Worm (Caenorhabditis elegans): ENCODE data around the gene B0507.6.

Gene B0507.6

DNA sequence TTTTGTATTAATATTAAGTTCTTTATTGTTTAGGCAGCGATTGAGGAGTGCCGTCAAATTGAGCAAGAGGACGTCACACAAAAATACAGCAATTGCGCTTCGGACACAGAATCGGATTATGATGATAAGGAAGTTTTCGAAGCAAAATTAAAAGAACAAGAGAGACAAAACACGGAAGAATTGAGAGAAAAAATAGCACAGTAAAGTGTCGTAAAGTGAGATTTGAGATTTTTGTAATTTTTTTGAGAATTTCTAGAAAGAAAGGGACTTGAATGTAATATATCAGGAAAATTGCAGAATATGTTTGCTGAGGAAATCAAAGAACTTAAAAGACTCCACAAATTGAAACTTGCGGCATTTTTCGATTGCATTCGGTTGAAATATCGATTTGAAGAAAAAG lies 8.7 kb downstream of the B0507.6 start, which contains the start of gene B0507.4:
Gene B0507.4 (plus strand): TSS at position 301 of the 400 bp plus-strand sequence.
- TF ChIP-seq snpc-4 (tag; optimal IDR thresholded peaks at IDR 0.05) (no peak), egl-27 (tag; optimal IDR thresholded peaks at IDR 0.05) (no peak), nhr-237 (tag; optimal IDR thresholded peaks at IDR 0.05) (no peak), lin-35 (GFP tag; optimal IDR thresholded peaks at IDR 0.05) (no peak), unc-130 (tag; optimal IDR thresholded peaks at IDR 0.05) (no peak), efl-1 (optimal IDR thresholded peaks at IDR 0.05) (no peak), efl-1 (GFP tag; optimal IDR thresholded peaks at IDR 0.05 in 1 of 2) (no peak), fkh-8 (tag; optimal IDR thresholded peaks at IDR 0.05) (no peak), sup-37 (GFP tag; optimal IDR thresholded peaks at IDR 0.05) (no peak), irx-1 (tag; optimal IDR thresholded peaks at IDR 0.05) (no peak), nhr-19 (GFP tag; conservative IDR thresholded peaks at IDR 0.05) (no peak), ama-1 (optimal IDR thresholded peaks at IDR 0.05) (no peak), F16B12.6 (tag; optimal IDR thresholded peaks at IDR 0.05) (no peak), aha-1 (tag; optimal IDR thresholded peaks at IDR 0.05) (no peak), ceh-90 (tag; optimal IDR thresholded peaks at IDR 0.05) (no peak)

DNA sequence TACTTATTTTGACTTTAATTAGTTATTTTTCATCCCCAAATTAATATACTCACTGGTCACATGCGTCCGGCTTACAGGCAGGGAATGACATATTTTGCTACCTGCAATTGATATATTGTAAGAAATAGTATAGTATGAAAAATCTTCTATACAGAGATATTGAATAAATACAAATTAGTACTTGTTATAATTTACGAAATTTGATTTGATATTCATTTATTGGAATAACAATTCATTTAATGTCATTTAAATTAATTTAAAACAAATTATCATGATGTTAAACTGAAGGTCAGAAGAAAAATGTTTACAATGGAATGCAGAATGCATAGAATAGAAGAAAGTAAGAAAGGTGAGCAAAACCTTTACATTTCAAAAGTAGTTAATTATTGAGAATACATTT lies 12.7 kb downstream of the B0507.6 start, which contains the start of gene B0507.7:
Gene B0507.7 (minus strand): TSS at position 101 of the 400 bp plus-strand sequence.
- peak in 1 of 2 experiments; percentile 39 for TF ChIP-seq efl-1 (optimal IDR thresholded peaks at IDR 0.05)
- TF ChIP-seq efl-1 (GFP tag; optimal IDR thresholded peaks at IDR 0.05 in 1 of 2) = no peak
- TF ChIP-seq unc-30 (tag; optimal IDR thresholded peaks at IDR 0.05) = no peak

DNA sequence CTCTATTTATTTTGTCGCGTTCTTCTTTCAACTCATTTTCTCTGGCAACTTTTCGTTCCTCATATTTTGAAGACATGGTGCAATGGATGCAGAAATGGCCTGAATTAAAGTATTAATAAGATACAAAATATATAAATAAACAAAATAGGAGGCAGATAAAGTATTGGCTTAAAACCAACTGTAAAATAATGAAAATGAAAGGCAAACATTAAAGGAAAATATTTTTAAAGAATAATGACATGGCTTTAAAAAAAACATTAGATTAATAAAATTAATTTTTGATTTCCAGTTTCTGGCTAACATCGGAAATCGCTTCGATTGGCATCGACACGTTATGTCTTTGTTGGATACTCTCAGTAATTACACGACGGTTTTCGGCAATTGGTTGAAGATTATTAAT lies 14.5 kb downstream of the B0507.6 start, which contains the start of gene ddn-1:
Gene ddn-1 (minus strand): TSS at position 101 of the 400 bp plus-strand sequence.
- TF ChIP-seq nhr-20 (tag; optimal IDR thresholded peaks at IDR 0.05) (no peak), hlh-17 (GFP tag; optimal IDR thresholded peaks at IDR 0.05; ENCODE audit: borderline replicate concordance) (no peak), nhr-28 (tag; optimal IDR thresholded peaks at IDR 0.05) (no peak)

DNA sequence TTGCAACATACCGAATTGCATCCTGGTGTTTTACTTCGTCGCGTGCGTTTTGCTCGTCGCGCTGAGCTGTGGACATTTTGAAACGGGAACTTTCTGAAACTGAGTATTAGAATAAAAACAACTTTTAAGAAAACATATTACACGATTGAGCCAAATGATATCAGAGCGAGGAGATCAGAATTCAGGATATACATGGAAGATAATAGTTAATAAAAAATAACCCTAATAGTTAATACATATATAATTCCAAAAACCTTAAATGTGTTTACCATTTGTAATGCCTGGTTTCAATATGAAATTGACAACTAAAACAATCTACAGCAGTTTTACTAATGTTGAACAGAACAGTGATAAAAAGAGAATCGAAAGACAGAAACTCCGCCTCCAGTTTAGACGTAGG lies 16.9 kb downstream of the B0507.6 start, which contains the start of gene B0507.8:
Gene B0507.8 (minus strand): TSS at position 101 of the 400 bp plus-strand sequence.
- TF ChIP-seq sup-37 (GFP tag; optimal IDR thresholded peaks at IDR 0.05) = no peak
- TF ChIP-seq tbx-2 (tag; optimal IDR thresholded peaks at IDR 0.05) = no peak
- TF ChIP-seq sox-4 (tag; optimal IDR thresholded peaks at IDR 0.05) = no peak
- no peak for TF ChIP-seq unc-30 (tag; optimal IDR thresholded peaks at IDR 0.05)

DNA sequence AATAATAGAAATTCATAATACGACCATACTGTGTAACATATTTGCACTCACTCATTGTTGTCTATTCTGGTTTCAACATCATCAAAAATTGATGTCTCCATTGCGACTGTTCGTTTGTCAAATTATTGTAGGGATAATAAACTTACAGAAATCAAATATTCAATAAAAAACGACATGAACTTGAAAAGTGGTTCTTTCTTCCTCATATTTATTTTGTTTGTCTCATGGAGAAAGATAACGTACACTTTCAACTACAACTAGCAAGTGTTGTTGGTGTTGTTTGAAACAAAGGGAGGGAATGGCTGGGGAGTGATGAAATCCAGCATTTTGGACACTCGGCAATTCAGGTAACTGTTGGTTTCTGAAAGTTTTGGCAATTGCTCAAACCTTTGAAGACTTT lies 20.0 kb downstream of the B0507.6 start, which contains the start of gene B0507.9:
Gene B0507.9 (minus strand): TSS at position 101 of the 400 bp plus-strand sequence.
- TF ChIP-seq nhr-71 (tag; optimal IDR thresholded peaks at IDR 0.05) = no peak
- no peak for TF ChIP-seq grh-1 (GFP tag; IDR thresholded peaks at IDR 0.05)
- TF ChIP-seq unc-130 (tag; optimal IDR thresholded peaks at IDR 0.05) = no peak
- TF ChIP-seq nhr-12 (tag; optimal IDR thresholded peaks at IDR 0.05) = no peak
- TF ChIP-seq zip-4 (GFP tag; optimal IDR thresholded peaks at IDR 0.05) = no peak
- no peak for TF ChIP-seq ztf-4 (tag; optimal IDR thresholded peaks at IDR 0.05)
- no peak for TF ChIP-seq dsc-1 (tag; optimal IDR thresholded peaks at IDR 0.05)
- no peak for TF ChIP-seq swsn-7 (tag; optimal IDR thresholded peaks at IDR 0.05)
- TF ChIP-seq snu-23 (GFP tag; optimal IDR thresholded peaks at IDR 0.05) = no peak
- no peak for TF ChIP-seq unc-62 (GFP tag; optimal IDR thresholded peaks at IDR 0.05)
- TF ChIP-seq Y116A8C.19 (tag; optimal IDR thresholded peaks at IDR 0.05; ENCODE audit: borderline replicate concordance) = no peak
- no peak for TF ChIP-seq isw-1 (GFP tag; IDR thresholded peaks at IDR 0.05)
- no peak for TF ChIP-seq fkh-4 (tag; optimal IDR thresholded peaks at IDR 0.05; ENCODE audit: borderline replicate concordance)
- TF ChIP-seq ceh-8 (GFP tag; optimal IDR thresholded peaks at IDR 0.05) = no peak
- TF ChIP-seq ztf-11 (tag; optimal IDR thresholded peaks at IDR 0.05) = no peak
- no peak for TF ChIP-seq sox-4 (tag; optimal IDR thresholded peaks at IDR 0.05)
- no peak for TF ChIP-seq ceh-90 (tag; optimal IDR thresholded peaks at IDR 0.05)
- no peak for TF ChIP-seq efl-1 (optimal IDR thresholded peaks at IDR 0.05)
- TF ChIP-seq efl-1 (GFP tag; optimal IDR thresholded peaks at IDR 0.05 in 1 of 2) = no peak
- no peak for TF ChIP-seq nhr-19 (GFP tag; conservative IDR thresholded peaks at IDR 0.05)

All from whole organism, L1 larva.